Worm (Caenorhabditis elegans) whole organism, L4 larva: ENCODE data around the gene F59B10.5.

Experiments
- Y5F2A.4 ChIP-seq: fragments of 200-800 bp; sonication (Bioruptor generic); optimal IDR thresholded peaks from 2 replicates; lab custom pipeline; 2018; ENCODE audit warnings: mild to moderate bottlenecking, missing genetic modification characterization, missing compliant biosample characterization
- daf-12 ChIP-seq: fragments of 150-350 bp; optimal IDR thresholded peaks from 2 replicates; lab custom pipeline; 2014; ENCODE audit warnings: missing biosample characterization, missing genetic modification reagents, missing genetic modification characterization
- duxl-1 ChIP-seq: sonication (generic microtip); optimal IDR thresholded peaks from 2 replicates; lab custom pipeline; 2016; ENCODE audit warnings: mild to moderate bottlenecking, missing genetic modification characterization, moderate library complexity, missing compliant biosample characterization; ENCODE audit not compliant: poor library complexity
- fkh-10 ChIP-seq: fragments of 150-350 bp; optimal IDR thresholded peaks from 2 replicates; lab custom pipeline; 2014; ENCODE audit warnings: missing biosample characterization, missing genetic modification reagents, missing genetic modification characterization
- mdl-1 ChIP-seq, 2 experiments: fragments of 150-350 bp in 1 of 2; sonication (generic microtip) in 1 of 2; optimal IDR thresholded peaks; 2 replicates each; lab custom pipeline; 2014 to 2017; ENCODE audit warnings: missing biosample characterization in 2 of 2, missing genetic modification characterization in 2 of 2

ce11 chrII:10515422-10515821, 8.1 kb downstream of the F59B10.5 start:
- TF ChIP-seq Y5F2A.4 (GFP tag; lab: Kevin White, UChicago) (no peak), daf-12 (tag; lab: Kevin White, UChicago) (no peak), duxl-1 (tag; lab: Kevin White, UChicago) (no peak), mdl-1 (tag; optimal IDR thresholded peaks at IDR 0.05; lab: Kevin White, UChicago) (no peak), fkh-10 (GFP tag; lab: Kevin White, UChicago) (no peak)
